Fruit fly (Drosophila melanogaster) Kc167 (cell line): ENCODE measurements around the gene Ube4B.

Experiments
- Myc ChIP-seq: fragments of >200 bp; optimal IDR thresholded peaks from 2 replicates; lab custom pipeline; 2017; ENCODE audit warnings: missing external identifiers
- h ChIP-seq: fragments of >200 bp; optimal IDR thresholded peaks from 3 replicates; lab custom pipeline; 2018; ENCODE audit warnings: missing external identifiers
- psq ChIP-seq: fragments of >200 bp; optimal IDR thresholded peaks from 2 replicates; lab custom pipeline; 2017; ENCODE audit warnings: missing external identifiers
- ttk ChIP-seq: sonication (Bioruptor generic); optimal IDR thresholded peaks from 2 replicates; lab custom pipeline; 2017; ENCODE audit warnings: missing external identifiers

DNA sequence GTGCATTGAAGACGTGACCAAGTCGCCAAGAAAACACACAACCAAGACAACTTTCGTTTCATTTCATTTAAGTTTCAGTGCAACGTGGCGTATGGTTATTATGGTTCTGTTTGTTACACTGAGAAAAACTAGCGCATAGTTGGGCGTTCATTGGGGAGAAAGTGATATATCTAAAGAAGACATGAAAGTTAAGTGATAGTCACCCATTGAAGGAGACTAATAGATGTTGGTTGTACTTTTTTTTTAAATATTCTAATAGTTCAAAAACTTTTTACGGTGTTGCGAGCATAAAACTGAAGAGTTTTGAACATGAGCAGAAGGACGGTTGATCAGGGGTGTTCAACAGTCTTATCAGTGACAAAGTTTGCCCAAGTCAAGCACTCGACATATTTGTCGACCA lies 36.8 kb upstream of the Ube4B start:
- TF ChIP-seq ttk (lab: Kevin White, UChicago) = no peak
- TF ChIP-seq Myc (lab: Kevin White, UChicago) = no peak
- TF ChIP-seq h (lab: Kevin White, UChicago) = no peak
- TF ChIP-seq psq (lab: Kevin White, UChicago) = no peak
